Worm (Caenorhabditis elegans): ENCODE data around the gene ZK1320.3.

DNA sequence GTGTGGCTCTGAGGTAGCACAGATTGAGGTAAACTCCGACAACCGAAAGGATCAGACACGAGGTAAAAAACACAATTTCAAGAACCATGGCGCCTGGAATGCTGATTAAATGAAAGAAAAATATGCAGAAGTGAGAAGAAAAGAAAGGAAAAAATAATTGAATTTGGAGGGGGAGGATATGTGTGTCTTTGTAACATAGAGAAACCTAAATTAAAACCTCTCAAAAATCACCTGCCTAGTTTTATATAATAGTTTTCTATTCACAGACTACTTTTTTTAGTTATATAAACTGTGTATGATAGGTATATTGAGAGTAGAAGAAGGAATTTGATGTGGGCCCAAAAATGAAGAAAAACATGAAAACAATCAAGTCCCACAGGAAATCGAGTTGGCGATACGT is 5.4 kb upstream of the ZK1320.3 start, which contains the start of gene ZK1320.5:
- no peak for TF ChIP-seq dao-5 (tag; optimal IDR thresholded peaks at IDR 0.05)
- no peak for TF ChIP-seq W03F9.2 (tag; optimal IDR thresholded peaks at IDR 0.05)
- no peak for TF ChIP-seq him-1 (tag; optimal IDR thresholded peaks at IDR 0.05)

Data from whole organism, L4/young adult.